Worm (Caenorhabditis elegans): ENCODE data around the gene mpst-3.

DNA sequence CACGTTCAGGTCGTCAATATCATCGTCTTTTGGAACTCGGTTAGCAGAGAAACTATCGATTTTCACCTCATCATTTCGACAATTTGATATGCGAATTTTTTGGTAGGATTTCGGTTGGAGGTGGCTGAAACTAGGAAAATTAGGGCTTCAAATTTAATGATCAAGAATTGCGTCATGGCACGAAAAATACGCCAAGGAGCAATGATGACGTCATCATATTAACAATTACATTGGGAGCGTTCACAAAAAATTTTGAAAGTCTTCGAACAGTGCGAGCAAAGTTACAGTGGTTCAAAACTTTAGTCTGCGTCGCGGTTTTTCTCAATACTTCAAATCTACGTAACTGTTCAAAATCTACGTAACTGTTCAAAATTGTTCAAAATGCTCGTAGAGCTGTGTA is 47.5 kb downstream of the mpst-3 start:
- no peak for TF ChIP-seq W03F9.2 (tag; optimal IDR thresholded peaks at IDR 0.05)
- no peak for TF ChIP-seq him-1 (tag; optimal IDR thresholded peaks at IDR 0.05)
